Worm (Caenorhabditis elegans) whole organism, L4/young adult: ENCODE measurements around the gene srj-24.

Experiments
- dao-5 ChIP-seq: sonication (generic microtip); optimal IDR thresholded peaks from 2 replicates; lab custom pipeline; 2016; ENCODE audit warnings: missing genotype, missing genetic modification characterization, moderate library complexity, missing compliant biosample characterization
- him-1 ChIP-seq: sonication (generic microtip); optimal IDR thresholded peaks from 2 replicates; lab custom pipeline; 2016; ENCODE audit warnings: missing genotype, missing genetic modification reagents, missing genetic modification characterization, missing compliant biosample characterization

DNA sequence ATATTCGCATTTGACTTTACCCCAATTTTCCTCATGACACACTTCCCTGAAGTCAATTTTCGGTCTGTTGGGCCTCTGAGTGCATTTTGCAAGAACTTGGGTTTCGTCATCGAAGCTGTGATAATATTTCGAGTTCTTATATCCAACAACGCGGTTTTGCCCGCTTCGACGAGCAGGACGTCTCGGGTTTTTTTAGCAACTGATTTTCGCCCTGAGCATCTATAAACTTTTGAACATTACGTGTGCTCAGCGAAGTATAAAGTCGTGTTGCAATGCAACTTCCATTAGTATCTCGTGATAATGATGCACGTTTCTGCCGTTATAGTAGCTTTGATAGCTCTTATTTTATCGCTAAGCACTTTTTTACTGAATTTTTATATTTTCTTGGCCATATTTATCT is 41.3 kb upstream of the srj-24 start, which contains the start of gene srbc-60:
- TF ChIP-seq dao-5 (tag; lab: Kevin White, UChicago) = no peak
- no peak for TF ChIP-seq him-1
